Worm (Caenorhabditis elegans) whole organism, L4/young adult: Measurements from ENCODE around the gene klp-20.

Experiments
- W03F9.2 ChIP-seq: fragments of 150-350 bp; optimal IDR thresholded peaks from 2 replicates; lab custom pipeline; 2014; ENCODE audit warnings: missing biosample characterization, missing genetic modification characterization
- dao-5 ChIP-seq: sonication (generic microtip); optimal IDR thresholded peaks from 2 replicates; lab custom pipeline; 2016; ENCODE audit warnings: missing genotype, missing genetic modification characterization, moderate library complexity, missing compliant biosample characterization
- him-1 ChIP-seq: sonication (generic microtip); optimal IDR thresholded peaks from 2 replicates; lab custom pipeline; 2016; ENCODE audit warnings: missing genotype, missing genetic modification reagents, missing genetic modification characterization, missing compliant biosample characterization

klp-20 gene

ce11 chrIII:209695-210091 is at the start of gene klp-20:
Gene klp-20, plus strand, starts transcription at chrIII:209992.
- TF ChIP-seq him-1 (tag; lab: Kevin White, UChicago): no peak
- TF ChIP-seq W03F9.2 (tag; lab: Kevin White, UChicago): no peak
- no peak for TF ChIP-seq dao-5 (tag; lab: Kevin White, UChicago)

- TF ChIP-seq him-1 (tag; lab: Kevin White, UChicago): no peak
- no peak for TF ChIP-seq dao-5 (tag; lab: Kevin White, UChicago)
- TF ChIP-seq W03F9.2 (tag; lab: Kevin White, UChicago): no peak
These were observed 45.0 kb upstream of the klp-20 start, which contains the start of gene F40G9.8 for ce11 chrIII:164775-165174. Gene F40G9.8, minus strand, starts transcription at chrIII:164875.

- no peak for TF ChIP-seq W03F9.2 (tag; lab: Kevin White, UChicago)
- no peak for TF ChIP-seq him-1 (tag; lab: Kevin White, UChicago)
- no peak for TF ChIP-seq dao-5 (tag; lab: Kevin White, UChicago)
These were observed 44.4 kb upstream of the klp-20 start, which contains the start of gene F40G9.7 for ce11 chrIII:165390-165789. Gene F40G9.7, plus strand, starts transcription at chrIII:165690.

ce11 chrIII:169478-169877 is 40.3 kb upstream of the klp-20 start, which contains the start of gene F40G9.18:
Gene F40G9.18, minus strand, starts transcription at chrIII:169578.
- TF ChIP-seq him-1 (tag; lab: Kevin White, UChicago) (no peak), W03F9.2 (tag; lab: Kevin White, UChicago) (no peak), dao-5 (tag; lab: Kevin White, UChicago) (no peak)

DNA sequence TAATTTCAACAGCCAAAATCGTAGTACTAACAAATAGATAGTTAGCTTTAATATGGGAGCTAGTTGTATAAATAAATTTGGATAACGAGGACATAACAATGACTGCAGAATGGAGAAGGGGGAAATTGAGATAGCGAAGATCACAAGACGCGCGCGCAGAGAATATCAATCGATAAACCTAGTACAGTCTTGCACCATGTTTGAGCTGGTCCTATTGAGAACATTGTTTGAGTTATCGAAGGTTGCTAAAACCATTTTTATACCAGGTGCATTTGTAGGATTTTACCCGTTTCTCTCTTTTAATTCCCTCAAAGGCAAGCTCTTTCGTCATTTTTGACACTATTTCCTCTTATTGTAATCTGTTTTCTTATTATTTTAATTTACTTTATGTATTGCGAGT is 38.2 kb upstream of the klp-20 start, which contains the start of the genes F40G9.9 and F40G9.12:
Gene F40G9.9 (minus strand): TSS at position 101 of the 400 bp plus-strand sequence.
Gene F40G9.12 (plus strand): TSS at position 231 of the 400 bp plus-strand sequence.
- TF ChIP-seq W03F9.2 (tag; lab: Kevin White, UChicago): no peak
- TF ChIP-seq dao-5 (tag; lab: Kevin White, UChicago): no peak
- TF ChIP-seq him-1 (tag; lab: Kevin White, UChicago): no peak

ce11 chrIII:173501-173900 is 36.3 kb upstream of the klp-20 start, which contains the start of gene F40G9.19:
Gene F40G9.19, plus strand, starts transcription at chrIII:173801.
- no peak for TF ChIP-seq him-1 (tag; lab: Kevin White, UChicago)
- TF ChIP-seq W03F9.2 (tag; lab: Kevin White, UChicago): no peak
- TF ChIP-seq dao-5 (tag; lab: Kevin White, UChicago): no peak

- TF ChIP-seq him-1 (tag; lab: Kevin White, UChicago) (no peak), W03F9.2 (tag; lab: Kevin White, UChicago) (no peak), dao-5 (tag; lab: Kevin White, UChicago) (no peak)
These were observed 34.1 kb upstream of the klp-20 start, which contains the start of gene clec-148 for ce11 chrIII:175733-176132. Gene clec-148, minus strand, starts transcription at chrIII:175833.

ce11 chrIII:177715-178114 is 32.1 kb upstream of the klp-20 start, which contains the start of gene F40G9.14:
Gene F40G9.14, minus strand, starts transcription at chrIII:177815.
- TF ChIP-seq dao-5 (tag; lab: Kevin White, UChicago) (no peak), him-1 (tag; lab: Kevin White, UChicago) (no peak)

ce11 chrIII:178126-178525 is 31.7 kb upstream of the klp-20 start:
- TF ChIP-seq W03F9.2 (tag; lab: Kevin White, UChicago) (no peak), him-1 (tag; lab: Kevin White, UChicago) (no peak), dao-5 (tag; lab: Kevin White, UChicago) (no peak)

DNA sequence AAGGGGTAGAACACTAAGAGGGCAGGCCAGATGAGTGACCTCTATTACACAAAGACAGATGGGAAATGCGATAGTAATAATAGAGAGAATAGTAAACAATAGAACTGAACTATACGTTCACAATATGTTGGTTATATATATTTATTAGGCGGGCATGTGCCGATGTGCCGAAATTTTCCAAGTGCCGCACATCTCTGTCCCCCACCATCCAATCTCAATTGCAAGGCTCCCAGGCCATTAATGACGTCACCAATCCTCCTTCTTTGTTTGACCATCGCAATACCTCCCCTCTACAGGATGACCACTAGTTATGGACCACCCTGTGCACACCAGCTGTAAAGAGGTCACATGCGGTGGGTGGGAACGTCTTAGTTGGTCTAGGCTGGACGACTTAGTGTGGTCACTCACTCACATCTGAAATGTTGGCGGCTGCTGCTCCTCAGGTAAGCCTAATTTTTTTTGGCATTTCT is 30.6 kb upstream of the klp-20 start, which contains the start of gene F40G9.6:
Gene F40G9.6 (plus strand): TSS at position 420 of the 470 bp plus-strand sequence.
- TF ChIP-seq him-1 (tag; lab: Kevin White, UChicago): no peak
- TF ChIP-seq dao-5 (tag; lab: Kevin White, UChicago): no peak
- TF ChIP-seq W03F9.2 (tag; lab: Kevin White, UChicago): no peak

DNA sequence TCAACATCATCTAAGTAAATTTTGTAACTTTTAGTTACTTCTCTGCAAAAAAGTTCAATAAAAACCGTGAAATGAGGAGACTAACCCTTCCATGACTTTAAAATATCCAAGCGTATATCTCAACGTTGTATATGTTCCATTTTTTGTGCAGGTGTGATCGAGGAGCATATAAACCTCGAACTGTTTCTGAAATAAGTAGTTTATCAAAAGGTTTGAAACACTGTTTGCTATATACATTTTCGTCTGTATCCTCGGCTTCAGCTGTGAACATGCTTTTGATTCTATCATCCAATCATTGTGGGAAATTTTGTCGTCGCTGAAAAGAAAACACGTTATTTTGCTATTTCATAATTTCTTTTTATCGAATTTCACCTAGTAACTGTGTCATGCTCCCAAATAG is 28.8 kb upstream of the klp-20 start, which contains the start of gene F40G9.5:
Gene F40G9.5 (plus strand): TSS at position 301 of the 400 bp plus-strand sequence.
- TF ChIP-seq dao-5 (tag; lab: Kevin White, UChicago) (no peak), him-1 (tag; lab: Kevin White, UChicago) (no peak), W03F9.2 (tag; lab: Kevin White, UChicago) (no peak)

DNA sequence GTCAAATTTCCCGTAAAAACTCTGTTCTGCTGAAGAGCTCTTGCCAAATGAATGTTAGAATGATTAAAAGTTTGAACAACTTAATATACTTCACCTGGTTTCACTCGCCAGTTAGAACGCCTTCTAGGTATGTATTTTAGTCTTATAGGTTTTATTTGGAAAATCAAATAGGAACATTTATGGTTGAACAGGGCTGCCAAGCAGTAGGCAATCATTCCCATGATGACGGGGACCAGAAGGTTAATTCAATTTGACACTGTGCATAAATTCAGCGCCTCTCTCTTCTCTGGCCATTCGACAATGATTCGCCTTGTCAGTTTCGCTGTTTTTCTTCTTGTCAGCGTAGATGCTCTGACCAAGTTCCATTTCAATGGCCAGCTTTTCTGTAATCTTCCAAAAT is 27.7 kb upstream of the klp-20 start, which contains the start of gene F40G9.15:
Gene F40G9.15 (plus strand): TSS at position 301 of the 400 bp plus-strand sequence.
- TF ChIP-seq dao-5 (tag; lab: Kevin White, UChicago): no peak
- TF ChIP-seq W03F9.2 (tag; lab: Kevin White, UChicago): no peak
- no peak for TF ChIP-seq him-1 (tag; lab: Kevin White, UChicago)

- TF ChIP-seq him-1 (tag; lab: Kevin White, UChicago) (no peak), dao-5 (tag; lab: Kevin White, UChicago) (no peak), W03F9.2 (tag; lab: Kevin White, UChicago) (no peak)
These were observed 26.7 kb upstream of the klp-20 start for ce11 chrIII:183072-183471.

DNA sequence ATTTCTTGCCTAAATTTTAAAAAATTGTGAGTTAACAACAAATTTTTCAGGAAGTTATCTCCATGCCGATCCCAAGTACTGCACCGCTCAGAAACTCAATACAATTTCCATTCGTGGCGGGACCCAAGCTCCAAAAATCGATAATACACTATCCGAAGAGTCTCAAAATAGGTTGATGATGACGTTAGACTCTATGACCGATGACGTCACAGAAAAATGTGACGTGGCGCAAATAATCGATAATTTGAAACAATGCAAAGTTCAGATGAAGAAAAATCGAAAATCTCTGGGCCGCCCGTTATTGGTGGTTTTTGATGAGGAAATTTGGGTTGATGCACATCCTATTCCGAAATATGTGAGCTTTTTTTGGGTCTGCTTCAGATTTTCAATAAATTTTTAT is 25.5 kb upstream of the klp-20 start:
- no peak for TF ChIP-seq him-1 (tag; lab: Kevin White, UChicago)
- TF ChIP-seq dao-5 (tag; lab: Kevin White, UChicago): no peak
- no peak for TF ChIP-seq W03F9.2 (tag; lab: Kevin White, UChicago)
